Fruit fly (Drosophila melanogaster) whole organism, embryonic: ENCODE results near the gene CG12290.

Source experiments
- Ada2b ChIP-seq: fragments of 200-800 bp; sonication (Bioruptor generic); IDR thresholded peaks from 2 replicates; pipeline ENCODE4 v1.3.6; 2022; ENCODE audit warnings: missing biosample characterization, missing genetic modification characterization
- Bteb2 ChIP-seq: fragments of 200-800 bp; sonication (Bioruptor generic); optimal IDR thresholded peaks from 2 replicates; lab custom pipeline; 2016; ENCODE audit warnings: missing biosample characterization, missing genetic modification characterization
- CG10209 ChIP-seq: fragments of 200-800 bp; sonication (Bioruptor generic); optimal IDR thresholded peaks from 3 replicates; lab custom pipeline; 2017; ENCODE audit warnings: missing biosample characterization, mild to moderate bottlenecking, missing genetic modification characterization, missing genetic modification reagents
- CG10274 ChIP-seq: fragments of 200-800 bp; sonication (Bioruptor generic); optimal IDR thresholded peaks from 3 replicates; lab custom pipeline; 2017; ENCODE audit warnings: missing biosample characterization, mild to moderate bottlenecking, missing genetic modification characterization
- CG11723 ChIP-seq: fragments of 200-800 bp; sonication (Bioruptor generic); optimal IDR thresholded peaks from 2 replicates; lab custom pipeline; 2017; ENCODE audit warnings: missing biosample characterization, mild to moderate bottlenecking, missing genetic modification characterization
- CG12104 ChIP-seq: fragments of 200-800 bp; sonication (Bioruptor generic); optimal IDR thresholded peaks from 3 replicates; lab custom pipeline; 2016; ENCODE audit warnings: missing biosample characterization, missing genetic modification characterization
- CG13424 ChIP-seq: fragments of 200-800 bp; sonication (Bioruptor generic); optimal IDR thresholded peaks from 2 replicates; lab custom pipeline; 2019; ENCODE audit warnings: missing biosample characterization, mild to moderate bottlenecking, missing genetic modification characterization, moderate library complexity
- CG1832 ChIP-seq: fragments of 200-800 bp; sonication (Bioruptor generic); optimal IDR thresholded peaks from 2 replicates; lab custom pipeline; 2017; ENCODE audit warnings: missing biosample characterization, mild to moderate bottlenecking, missing genetic modification characterization, inconsistent platforms
- CG2202 ChIP-seq: fragments of 200-800 bp; sonication (Bioruptor generic); optimal IDR thresholded peaks from 2 replicates; lab custom pipeline; 2018; ENCODE audit warnings: missing biosample characterization, mild to moderate bottlenecking, missing genetic modification characterization
- CG34376 ChIP-seq: fragments of 200-800 bp; sonication (Bioruptor generic); optimal IDR thresholded peaks from 2 replicates; lab custom pipeline; 2018; ENCODE audit warnings: missing biosample characterization, mild to moderate bottlenecking, missing genetic modification characterization
- CG34422 ChIP-seq: fragments of 200-800 bp; sonication (Bioruptor generic); IDR thresholded peaks from 3 replicates; pipeline ENCODE4 v1.3.6; 2022; ENCODE audit warnings: missing biosample characterization, missing genetic modification characterization
- CG6765 ChIP-seq: fragments of 200-800 bp; sonication (Bioruptor generic); optimal IDR thresholded peaks from 3 replicates; lab custom pipeline; 2017; ENCODE audit warnings: missing biosample characterization, mild to moderate bottlenecking, missing genetic modification characterization
- CG6813 ChIP-seq: fragments of 200-800 bp; sonication (Bioruptor generic); optimal IDR thresholded peaks from 2 replicates; lab custom pipeline; 2017; ENCODE audit warnings: missing biosample characterization, missing genetic modification characterization, mild to moderate bottlenecking, moderate library complexity, missing genetic modification reagents
- CG7786 ChIP-seq: fragments of 200-800 bp; sonication (Bioruptor generic); optimal IDR thresholded peaks from 2 replicates; lab custom pipeline; 2016; ENCODE audit warnings: missing biosample characterization, missing genetic modification characterization
- CG9609 ChIP-seq: fragments of 200-800 bp; sonication (Bioruptor generic); optimal IDR thresholded peaks from 3 replicates; lab custom pipeline; 2016; ENCODE audit warnings: missing biosample characterization, missing genetic modification characterization
- CG9817 ChIP-seq: fragments of 200-800 bp; sonication (Bioruptor generic); optimal IDR thresholded peaks from 2 replicates; lab custom pipeline; 2018; ENCODE audit warnings: missing biosample characterization, mild to moderate bottlenecking, missing genetic modification characterization, moderate library complexity
- CHES-1-like ChIP-seq: fragments of 200-800 bp; sonication (Bioruptor generic); optimal IDR thresholded peaks from 2 replicates; lab custom pipeline; 2016; ENCODE audit warnings: missing biosample characterization, missing genetic modification characterization
- Camta ChIP-seq: fragments of 200-800 bp; sonication (Bioruptor generic); optimal IDR thresholded peaks from 2 replicates; lab custom pipeline; 2016; ENCODE audit warnings: missing biosample characterization, missing genetic modification characterization
- D19A ChIP-seq: fragments of 200-800 bp; optimal IDR thresholded peaks from 3 replicates; lab custom pipeline; 2019; ENCODE audit warnings: missing biosample characterization, mild to moderate bottlenecking, missing genetic modification characterization, moderate library complexity
- D19B ChIP-seq: fragments of 200-800 bp; sonication (Bioruptor generic); optimal IDR thresholded peaks from 2 replicates; lab custom pipeline; 2017; ENCODE audit warnings: missing biosample characterization, mild to moderate bottlenecking, missing genetic modification characterization
- Dip3 ChIP-seq: fragments of 200-800 bp; sonication (Bioruptor generic); optimal IDR thresholded peaks from 3 replicates; lab custom pipeline; 2016; ENCODE audit warnings: missing biosample characterization, missing genetic modification characterization
- H15 ChIP-seq: fragments of 200-800 bp; sonication (Bioruptor generic); IDR thresholded peaks from 3 replicates; pipeline ENCODE4 v1.3.6; 2022; ENCODE audit warnings: missing biosample characterization, missing genetic modification characterization
- HLH3B ChIP-seq: fragments of 200-800 bp; sonication (Bioruptor generic); IDR thresholded peaks from 2 replicates; pipeline ENCODE4 v1.3.6; 2022; ENCODE audit warnings: missing biosample characterization, missing genetic modification characterization
- Lhr ChIP-seq: fragments of 200-800 bp; sonication (Bioruptor generic); optimal IDR thresholded peaks from 3 replicates; lab custom pipeline; 2017; ENCODE audit warnings: mild to moderate bottlenecking, missing biosample characterization, missing genetic modification reagents, missing genetic modification characterization
- NC2β ChIP-seq: fragments of 200-800 bp; sonication (Bioruptor generic); optimal IDR thresholded peaks from 2 replicates; lab custom pipeline; 2016; ENCODE audit warnings: missing biosample characterization, missing genetic modification characterization
- NfI ChIP-seq: fragments of 200-800 bp; sonication (Bioruptor generic); optimal IDR thresholded peaks from 3 replicates; lab custom pipeline; 2018; ENCODE audit warnings: missing biosample characterization, mild to moderate bottlenecking, missing genetic modification characterization, moderate library complexity
- Rfx ChIP-seq: fragments of 200-800 bp; sonication (Bioruptor generic); IDR thresholded peaks from 2 replicates; pipeline ENCODE4 v1.3.6; 2022; ENCODE audit warnings: missing biosample characterization, missing genetic modification characterization
- Sry-δ ChIP-seq: fragments of 200-800 bp; sonication (Bioruptor generic); optimal IDR thresholded peaks from 2 replicates; lab custom pipeline; 2016; ENCODE audit warnings: missing biosample characterization, missing genetic modification characterization
- ase ChIP-seq: fragments of 200-800 bp; sonication (Bioruptor generic); IDR thresholded peaks from 3 replicates; pipeline ENCODE4 v1.3.6; 2022; ENCODE audit warnings: missing biosample characterization, missing genetic modification characterization
- az2 ChIP-seq: fragments of 200-800 bp; sonication (Bioruptor generic); optimal IDR thresholded peaks from 3 replicates; lab custom pipeline; 2016; ENCODE audit warnings: missing biosample characterization, missing genetic modification characterization
- ci ChIP-seq: fragments of 200-800 bp; sonication (Bioruptor generic); IDR thresholded peaks from 3 replicates; pipeline ENCODE4 v1.3.6; 2022; ENCODE audit warnings: missing biosample characterization, missing genetic modification characterization
- danr ChIP-seq: fragments of 200-800 bp; sonication (Bioruptor generic); IDR thresholded peaks from 2 replicates; pipeline ENCODE4 v1.3.6; 2022; ENCODE audit warnings: missing biosample characterization, missing genetic modification characterization
- fd3F ChIP-seq: fragments of 200-800 bp; sonication (Bioruptor generic); optimal IDR thresholded peaks from 2 replicates; lab custom pipeline; 2018; ENCODE audit warnings: missing biosample characterization, mild to moderate bottlenecking, missing genetic modification characterization, moderate library complexity
- gsb-n ChIP-seq: fragments of 200-800 bp; sonication (Bioruptor generic); optimal IDR thresholded peaks from 3 replicates; lab custom pipeline; 2018; ENCODE audit warnings: missing biosample characterization, mild to moderate bottlenecking, missing genetic modification characterization
- ind ChIP-seq: fragments of 200-800 bp; sonication (Bioruptor generic); optimal IDR thresholded peaks from 3 replicates; lab custom pipeline; 2016; ENCODE audit warnings: missing biosample characterization, missing genetic modification characterization
- kah ChIP-seq: fragments of 200-800 bp; sonication (Bioruptor generic); optimal IDR thresholded peaks from 2 replicates; lab custom pipeline; 2018; ENCODE audit warnings: missing biosample characterization, mild to moderate bottlenecking, missing genetic modification characterization
- lilli ChIP-seq: fragments of 200-800 bp; sonication (Bioruptor generic); optimal IDR thresholded peaks from 3 replicates; lab custom pipeline; 2016; ENCODE audit warnings: missing biosample characterization, missing genetic modification characterization
- lmd ChIP-seq: fragments of 200-800 bp; sonication (Bioruptor generic); IDR thresholded peaks from 2 replicates; pipeline ENCODE4 v1.3.6; 2022; ENCODE audit warnings: missing biosample characterization, missing genetic modification characterization
- lov ChIP-seq, 2 experiments: fragments of 200-800 bp in 1 of 2; fragments of >200 bp in 1 of 2; sonication (Bioruptor generic) in 1 of 2; IDR thresholded peaks in 1 of 2; optimal IDR thresholded peaks in 1 of 2; 2 replicates in 1 of 2; 3 replicates in 1 of 2; pipeline versions ENCODE4 v1.3.6 to Lab custom; 2017 to 2022; ENCODE audit warnings: missing biosample characterization in 1 of 2, missing genetic modification characterization in 1 of 2
- nmo ChIP-seq: fragments of 200-800 bp; sonication (Bioruptor generic); optimal IDR thresholded peaks from 2 replicates; lab custom pipeline; 2018; ENCODE audit warnings: missing biosample characterization, mild to moderate bottlenecking, missing genetic modification characterization, moderate library complexity
- oc ChIP-seq: fragments of 200-800 bp; sonication (Bioruptor generic); optimal IDR thresholded peaks from 2 replicates; lab custom pipeline; 2018; ENCODE audit warnings: missing biosample characterization, mild to moderate bottlenecking, missing genetic modification characterization, moderate library complexity
- org-1 ChIP-seq: fragments of 200-800 bp; sonication (Bioruptor generic); optimal IDR thresholded peaks from 2 replicates; lab custom pipeline; 2017; ENCODE audit warnings: missing biosample characterization, missing genetic modification characterization
- peb ChIP-seq: fragments of 200-800 bp; sonication (Bioruptor generic); IDR thresholded peaks from 2 replicates; pipeline ENCODE4 v1.3.6; 2022; ENCODE audit warnings: missing biosample characterization, missing genetic modification characterization
- pho ChIP-seq: fragments of 200-800 bp; sonication (Bioruptor generic); optimal IDR thresholded peaks from 2 replicates; lab custom pipeline; 2016; ENCODE audit warnings: missing biosample characterization, missing genetic modification characterization
- pum ChIP-seq: fragments of 200-800 bp; sonication (Bioruptor generic); optimal IDR thresholded peaks from 2 replicates; lab custom pipeline; 2016; ENCODE audit warnings: missing biosample characterization, missing genetic modification characterization
- pzg ChIP-seq: fragments of 200-800 bp; sonication (Bioruptor generic); optimal IDR thresholded peaks from 3 replicates; lab custom pipeline; 2018; ENCODE audit warnings: missing biosample characterization, mild to moderate bottlenecking, missing genetic modification characterization, moderate library complexity
- row ChIP-seq: fragments of 200-800 bp; sonication (Bioruptor generic); IDR thresholded peaks from 3 replicates; pipeline ENCODE4 v1.3.6; 2022; ENCODE audit warnings: missing biosample characterization, missing genetic modification characterization
- tgo ChIP-seq: fragments of 200-800 bp; sonication (Bioruptor generic); IDR thresholded peaks from 3 replicates; pipeline ENCODE4 v1.3.6; 2022; ENCODE audit warnings: missing biosample characterization, missing genetic modification characterization
- vfl ChIP-seq: fragments of 200-800 bp; sonication (Bioruptor generic); optimal IDR thresholded peaks from 2 replicates; lab custom pipeline; 2016; ENCODE audit warnings: missing biosample characterization, missing genetic modification characterization
- z ChIP-seq: fragments of 200-800 bp; sonication (Bioruptor generic); IDR thresholded peaks from 3 replicates; pipeline ENCODE4 v1.3.6; 2022; ENCODE audit warnings: missing biosample characterization, missing genetic modification characterization
- zen2 ChIP-seq: fragments of 200-800 bp; sonication (Bioruptor generic); IDR thresholded peaks from 3 replicates; pipeline ENCODE4 v1.3.6; 2022; ENCODE audit warnings: missing biosample characterization, missing genetic modification characterization; ENCODE audit not compliant: partially characterized antibody

CG12290 gene

DNA sequence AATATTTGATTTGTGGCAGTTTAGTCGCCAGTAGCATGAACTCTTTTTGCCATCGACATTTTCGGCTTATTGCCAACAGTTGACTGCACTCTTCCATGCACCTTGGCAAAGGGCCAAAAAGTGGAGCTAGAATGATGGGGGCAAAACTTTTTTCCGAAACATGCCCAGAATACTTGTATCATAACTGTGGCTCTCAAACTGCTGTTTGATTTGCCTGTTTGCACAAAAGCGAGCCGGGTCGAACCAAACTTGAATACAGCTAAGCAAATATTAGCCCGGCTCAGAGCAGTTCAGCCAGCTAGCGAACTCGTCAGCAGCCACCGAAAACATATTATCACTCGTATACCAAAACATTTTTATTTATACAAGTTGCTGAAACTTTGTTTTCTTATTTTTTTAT lies 8.9 kb downstream of the CG12290 start (continued):
- TF ChIP-seq lmd (GFP tag; lab: Robert Waterston, UW) (no peak), Camta (peak; percentile 27), CG1832 (GFP tag; lab: Kevin White, UChicago) (no peak), row (GFP tag; lab: Robert Waterston, UW) (no peak), tgo (GFP tag; lab: Robert Waterston, UW) (peak; percentile 32; the same call in 1 of the 3 replicates), Bteb2 (peak; percentile 9), CG11723 (GFP tag; lab: Kevin White, UChicago) (peak; percentile 40), CG6765 (peak; percentile 55), lilli (GFP tag; lab: Kevin White, UChicago) (no peak), danr (GFP tag; lab: Robert Waterston, UW) (0 out of 2 replicates have a peak, but pooled peaks have one; percentile 18), CG12104 (GFP tag; lab: Kevin White, UChicago) (peak; percentile 48), Ada2b (GFP tag; lab: Robert Waterston, UW) (0 out of 2 replicates have a peak, but pooled peaks have one; percentile 6), CG10209 (GFP tag; lab: Kevin White, UChicago) (peak; percentile 66), pum (GFP tag; lab: Kevin White, UChicago) (peak; percentile 7), ind (no peak), ci (GFP tag; lab: Robert Waterston, UW) (peak; percentile 47; the same call in 1 of the 3 replicates), nmo (no peak), HLH3B (GFP tag; lab: Robert Waterston, UW) (peak; percentile 47; the same call in 1 of the 2 replicates), peb (GFP tag; lab: Robert Waterston, UW) (no peak), D19B (GFP tag; lab: Kevin White, UChicago) (peak; percentile 23), CG9817 (tag; lab: Kevin White, UChicago) (peak; percentile 49), pzg (GFP tag; lab: Kevin White, UChicago) (no peak), D19A (tag; lab: Kevin White, UChicago) (no peak), Sry-δ (GFP tag; lab: Kevin White, UChicago) (peak; percentile 10), CG13424 (tag; lab: Kevin White, UChicago) (peak; percentile 13), H15 (GFP tag; lab: Robert Waterston, UW) (no peak), Dip3 (GFP tag; lab: Kevin White, UChicago) (peak; percentile 33), Rfx (peak; percentile 59), kah (GFP tag; lab: Kevin White, UChicago) (peak; percentile 1), ase (GFP tag; lab: Robert Waterston, UW) (peak; percentile 60; the same call in 1 of the 3 replicates), CG10274 (GFP tag; lab: Kevin White, UChicago) (peak; percentile 4), CG6813 (GFP tag; lab: Kevin White, UChicago) (peak; percentile 64), oc (peak; percentile 15), CG34422 (GFP tag; lab: Robert Waterston, UW) (no peak), pho (peak; percentile 62), Lhr (GFP tag; lab: Kevin White, UChicago) (no peak), vfl (no peak), lov (optimal IDR thresholded peaks at IDR 0.05; lab: Kevin White, UChicago) (no peak), lov (GFP tag; IDR thresholded peaks at IDR 0.05; lab: Robert Waterston, UW) (no peak), CG9609 (peak; percentile 20), zen2 (GFP tag; lab: Robert Waterston, UW) (no peak), org-1 (GFP tag; lab: Kevin White, UChicago) (peak; percentile 44), fd3F (GFP tag; lab: Kevin White, UChicago) (peak; percentile 48), CG7786 (GFP tag; lab: Kevin White, UChicago) (peak; percentile 29), CHES-1-like (GFP tag; lab: Kevin White, UChicago) (peak; percentile 48), z (GFP tag; lab: Robert Waterston, UW) (no peak), gsb-n (tag; lab: Kevin White, UChicago) (no peak), CG2202 (no peak), az2 (no peak), NfI (GFP tag; lab: Kevin White, UChicago) (peak; percentile 47), NC2β (GFP tag; lab: Kevin White, UChicago) (no peak), CG34376 (GFP tag; lab: Kevin White, UChicago) (peak; percentile 48)
